Fruit fly (Drosophila melanogaster) whole organism, prepupa: ENCODE data around the gene CG11693.

Experiments used
- Blimp-1 ChIP-seq: fragments of 200-800 bp; sonication (Bioruptor generic); optimal IDR thresholded peaks from 3 replicates; lab custom pipeline; 2017; ENCODE audit warnings: missing biosample characterization, missing genetic modification characterization, mild to moderate bottlenecking, moderate library complexity, missing genetic modification reagents
- CG11294 ChIP-seq: fragments of 200-800 bp; sonication (Bioruptor generic); IDR thresholded peaks from 2 replicates; pipeline ENCODE4 v1.3.6; 2022; ENCODE audit warnings: missing biosample characterization, missing genetic modification characterization
- CG3032 ChIP-seq: fragments of 200-800 bp; optimal IDR thresholded peaks from 2 replicates; lab custom pipeline; 2019; ENCODE audit warnings: missing biosample characterization, mild to moderate bottlenecking, missing genetic modification characterization, moderate library complexity
- CG6792 ChIP-seq: fragments of 200-800 bp; sonication (Bioruptor generic); optimal IDR thresholded peaks from 3 replicates; lab custom pipeline; 2016; ENCODE audit warnings: missing biosample characterization, missing genetic modification characterization
- CG6854 ChIP-seq: fragments of 200-800 bp; sonication (Bioruptor generic); optimal IDR thresholded peaks from 2 replicates; lab custom pipeline; 2017; ENCODE audit warnings: missing biosample characterization, mild to moderate bottlenecking, missing genetic modification characterization
- Ets96B ChIP-seq: fragments of 200-800 bp; optimal IDR thresholded peaks from 2 replicates; lab custom pipeline; 2019; ENCODE audit warnings: missing biosample characterization, mild to moderate bottlenecking, missing genetic modification characterization, moderate library complexity
- Hr39 ChIP-seq: fragments of 200-800 bp; sonication (Bioruptor generic); optimal IDR thresholded peaks from 2 replicates; lab custom pipeline; 2016; ENCODE audit warnings: missing biosample characterization, missing genetic modification characterization
- achi ChIP-seq: fragments of 200-800 bp; sonication (Bioruptor generic); optimal IDR thresholded peaks from 3 replicates; lab custom pipeline; 2016; ENCODE audit warnings: missing biosample characterization, missing genetic modification characterization
- dsx ChIP-seq: fragments of 200-800 bp; optimal IDR thresholded peaks from 3 replicates; lab custom pipeline; 2019; ENCODE audit warnings: missing biosample characterization, mild to moderate bottlenecking, missing genetic modification characterization, moderate library complexity; ENCODE audit not compliant: poor library complexity, severe bottlenecking
- eg ChIP-seq: fragments of 200-800 bp; sonication (Bioruptor generic); IDR thresholded peaks from 3 replicates; pipeline ENCODE4 v1.3.6; 2022; ENCODE audit warnings: missing biosample characterization, missing genetic modification characterization
- esn ChIP-seq: fragments of 200-800 bp; sonication (Bioruptor generic); optimal IDR thresholded peaks from 2 replicates; lab custom pipeline; 2016; ENCODE audit warnings: missing biosample characterization, mild to moderate bottlenecking, missing genetic modification characterization, moderate library complexity
- fd59A ChIP-seq: fragments of 200-800 bp; sonication (Bioruptor generic); optimal IDR thresholded peaks from 2 replicates; lab custom pipeline; 2017; ENCODE audit warnings: missing biosample characterization, mild to moderate bottlenecking, missing genetic modification characterization, missing genetic modification reagents
- ss ChIP-seq, 2 experiments: fragments of 200-800 bp; sonication (Bioruptor generic); optimal IDR thresholded peaks; 2 replicates in 1 of 2; 3 replicates in 1 of 2; lab custom pipeline; 2017 to 2018; ENCODE audit warnings: mild to moderate bottlenecking in 2 of 2, missing biosample characterization in 2 of 2, missing genetic modification characterization in 2 of 2, moderate library complexity in 1 of 2

- TF ChIP-seq Ets96B (tag; lab: Kevin White, UChicago) = no peak
- TF ChIP-seq CG3032 (tag; lab: Kevin White, UChicago) = no peak
- no peak for TF ChIP-seq eg
- no peak for TF ChIP-seq CG11294 (GFP tag; lab: Robert Waterston, UW)
- no peak for TF ChIP-seq CG6854 (GFP tag; lab: Kevin White, UChicago)
- TF ChIP-seq esn (GFP tag; lab: Kevin White, UChicago) = no peak
- no peak for TF ChIP-seq Blimp-1
- TF ChIP-seq CG6792 = no peak
- TF ChIP-seq ss (GFP tag; optimal IDR thresholded peaks at IDR 0.05; lab: Kevin White, UChicago) = no peak
- TF ChIP-seq dsx (GFP tag; lab: Kevin White, UChicago) = no peak
- TF ChIP-seq Hr39 (GFP tag; lab: Kevin White, UChicago) = no peak
- TF ChIP-seq fd59A (GFP tag; lab: Kevin White, UChicago) = no peak
- TF ChIP-seq achi (GFP tag; lab: Kevin White, UChicago) = no peak
Observed at dm6 chr3R:8313038-8313437, 2.5 kb upstream of the CG11693 start, which contains the start of gene CG7483.
